Worm (Caenorhabditis elegans) whole organism, midembryonic: ENCODE measurements around the gene fipr-19.

ENCODE experiments used
- cog-1 ChIP-seq: sonication (generic microtip); optimal IDR thresholded peaks from 2 replicates; lab custom pipeline; 2016; ENCODE audit warnings: missing genetic modification characterization, missing compliant biosample characterization
- flt-1 ChIP-seq: fragments of 200-800 bp; sonication (Bioruptor generic); IDR thresholded peaks from 2 replicates; pipeline ENCODE4 v1.3.6; 2022; ENCODE audit warnings: missing genetic modification characterization, missing compliant biosample characterization
- klf-2 ChIP-seq: fragments of 200-800 bp; sonication (Bioruptor generic); conservative IDR thresholded peaks from 2 replicates; pipeline ENCODE4 v1.3.6; 2022; ENCODE audit warnings: missing genetic modification reagents, missing genetic modification characterization, missing compliant biosample characterization
- med-1 ChIP-seq: sonication (generic microtip); optimal IDR thresholded peaks from 2 replicates; lab custom pipeline; 2017; ENCODE audit warnings: missing genetic modification characterization, mild to moderate bottlenecking, missing compliant biosample characterization, antibody characterized with exemption, missing genetic modification reagents; ENCODE audit not compliant: insufficient read depth
- ref-1 ChIP-seq: fragments of 200-800 bp; sonication (Bioruptor generic); conservative IDR thresholded peaks from 2 replicates; pipeline ENCODE4 v1.3.6; 2022; ENCODE audit warnings: missing genetic modification reagents, missing genetic modification characterization, missing compliant biosample characterization
- tab-1 ChIP-seq: fragments of 200-800 bp; sonication (Bioruptor generic); IDR thresholded peaks from 2 replicates; pipeline ENCODE4 v1.3.6; 2022; ENCODE audit warnings: missing genetic modification characterization, missing compliant biosample characterization
- ztf-23 ChIP-seq: fragments of 200-800 bp; sonication (Bioruptor generic); IDR thresholded peaks from 2 replicates; pipeline ENCODE4 v1.3.6; 2022; ENCODE audit warnings: missing genetic modification reagents, missing genetic modification characterization, missing compliant biosample characterization
- ztf-29 ChIP-seq: fragments of 200-800 bp; sonication (Bioruptor generic); IDR thresholded peaks from 2 replicates; pipeline ENCODE4 v1.3.6; 2022; ENCODE audit warnings: missing genetic modification reagents, missing genetic modification characterization, missing compliant biosample characterization

- TF ChIP-seq ztf-29, result no peak
- TF ChIP-seq ref-1 (GFP tag; lab: Robert Waterston, UW), result no peak
- TF ChIP-seq ztf-23 (GFP tag; lab: Robert Waterston, UW), result no peak
- TF ChIP-seq med-1 (GFP tag; lab: Kevin White, UChicago), result no peak
- no peak for TF ChIP-seq flt-1
- no peak for TF ChIP-seq klf-2
- TF ChIP-seq cog-1 (tag; lab: Kevin White, UChicago), result no peak
- no peak for TF ChIP-seq tab-1
Observed at ce11 chrIII:7489055-7489534, 30.3 kb upstream of the fipr-19 start, which contains the start of gene mup-4.
